Worm (Caenorhabditis elegans) whole organism, young adult: ENCODE data around the gene C55C3.8.

Experiments used
- B0019.2 ChIP-seq: fragments of 200-800 bp; sonication (Bioruptor generic); conservative IDR thresholded peaks from 2 replicates; pipeline ENCODE4 v1.3.6; 2022; ENCODE audit warnings: missing genetic modification reagents, missing genetic modification characterization, missing compliant biosample characterization
- B0035.1 ChIP-seq: sonication (generic microtip); optimal IDR thresholded peaks from 2 replicates; lab custom pipeline; 2016; ENCODE audit warnings: missing genetic modification characterization, mild to moderate bottlenecking, missing compliant biosample characterization, missing genotype, missing genetic modification reagents
- B0261.1 ChIP-seq: sonication (generic microtip); optimal IDR thresholded peaks from 2 replicates; lab custom pipeline; 2016; ENCODE audit warnings: mild to moderate bottlenecking, missing genetic modification characterization, moderate library complexity, missing compliant biosample characterization
- C17E4.6 ChIP-seq: fragments of 200-800 bp; sonication (Bioruptor generic); IDR thresholded peaks from 2 replicates; pipeline ENCODE4 v1.3.6; 2022; ENCODE audit warnings: missing genetic modification reagents, missing genetic modification characterization, missing compliant biosample characterization
- D2030.7 ChIP-seq: fragments of 200-800 bp; sonication (Bioruptor generic); IDR thresholded peaks from 2 replicates; pipeline ENCODE4 v1.3.6; 2022; ENCODE audit warnings: missing genetic modification reagents, missing genetic modification characterization, missing compliant biosample characterization
- F39B2.1 ChIP-seq: fragments of 200-800 bp; sonication (Bioruptor generic); IDR thresholded peaks from 2 replicates; pipeline ENCODE4 v1.3.6; 2022; ENCODE audit warnings: missing genetic modification reagents, missing genetic modification characterization, missing compliant biosample characterization
- F49E8.2 ChIP-seq: sonication (generic microtip); optimal IDR thresholded peaks from 3 replicates; lab custom pipeline; 2017; ENCODE audit warnings: missing genetic modification characterization, mild to moderate bottlenecking, missing compliant biosample characterization, antibody characterized with exemption, moderate library complexity; ENCODE audit not compliant: insufficient read depth
- F57A8.1 ChIP-seq: fragments of 200-800 bp; sonication (Bioruptor generic); optimal IDR thresholded peaks from 2 replicates; lab custom pipeline; 2018; ENCODE audit warnings: mild to moderate bottlenecking, missing genetic modification characterization, moderate library complexity, missing compliant biosample characterization
- T07F8.4 ChIP-seq: sonication (generic microtip); optimal IDR thresholded peaks from 2 replicates; lab custom pipeline; 2016; ENCODE audit warnings: mild to moderate bottlenecking, missing genetic modification characterization, moderate library complexity, missing compliant biosample characterization
- Y79H2A.3 ChIP-seq: fragments of 200-800 bp; sonication (Bioruptor generic); conservative IDR thresholded peaks from 2 replicates; pipeline ENCODE4 v1.3.6; 2022; ENCODE audit warnings: missing genetic modification reagents, missing genetic modification characterization, missing compliant biosample characterization
- akir-1 ChIP-seq: fragments of 200-800 bp; sonication (Bioruptor generic); optimal IDR thresholded peaks from 2 replicates; lab custom pipeline; 2018; ENCODE audit warnings: mild to moderate bottlenecking, missing genetic modification characterization, moderate library complexity, missing compliant biosample characterization
- ama-1 ChIP-seq, 3 experiments: fragments of 150-350 bp in 1 of 3; sonication (generic microtip) in 2 of 3; optimal IDR thresholded peaks; 2 replicates each; lab custom pipeline; 2014 to 2018; ENCODE audit warnings: missing biosample characterization in 2 of 3, missing genetic modification characterization in 2 of 3, missing genetic modification reagents in 2 of 3
- aptf-3 ChIP-seq: fragments of 200-800 bp; sonication (Bioruptor generic); IDR thresholded peaks from 2 replicates; pipeline ENCODE4 v1.3.6; 2022; ENCODE audit warnings: missing genetic modification characterization, missing compliant biosample characterization
- athp-1 ChIP-seq: sonication (generic microtip); optimal IDR thresholded peaks from 2 replicates; lab custom pipeline; 2017; ENCODE audit warnings: mild to moderate bottlenecking, missing genetic modification characterization, missing compliant biosample characterization
- attf-5 ChIP-seq: fragments of 200-800 bp; sonication (Bioruptor generic); optimal IDR thresholded peaks from 2 replicates; lab custom pipeline; 2018; ENCODE audit warnings: mild to moderate bottlenecking, missing genetic modification characterization, missing compliant biosample characterization
- cebp-2 ChIP-seq: fragments of 200-800 bp; sonication (Bioruptor generic); IDR thresholded peaks from 2 replicates; pipeline ENCODE4 v1.3.6; 2022; ENCODE audit warnings: missing genetic modification characterization, missing compliant biosample characterization
- ceh-100 ChIP-seq: fragments of 200-800 bp; sonication (Bioruptor generic); IDR thresholded peaks from 2 replicates; pipeline ENCODE4 v1.3.6; 2022; ENCODE audit warnings: missing genetic modification reagents, missing genetic modification characterization, missing compliant biosample characterization
- ceh-27 ChIP-seq: fragments of 200-800 bp; sonication (Bioruptor generic); optimal IDR thresholded peaks from 2 replicates; lab custom pipeline; 2018; ENCODE audit warnings: mild to moderate bottlenecking, missing genetic modification characterization, moderate library complexity, missing compliant biosample characterization
- ceh-79 ChIP-seq: sonication (generic microtip); optimal IDR thresholded peaks from 2 replicates; lab custom pipeline; 2017; ENCODE audit warnings: mild to moderate bottlenecking, missing genetic modification characterization, missing compliant biosample characterization
- ceh-91 ChIP-seq: fragments of 200-800 bp; sonication (Bioruptor generic); IDR thresholded peaks from 2 replicates; pipeline ENCODE4 v1.3.6; 2022; ENCODE audit warnings: missing genetic modification reagents, missing genetic modification characterization, missing compliant biosample characterization
- efl-1 ChIP-seq: fragments of 150-350 bp; optimal IDR thresholded peaks from 2 replicates; lab custom pipeline; 2014; ENCODE audit warnings: missing biosample characterization, missing genetic modification reagents, missing genetic modification characterization
- ets-4 ChIP-seq: fragments of 200-800 bp; sonication (Bioruptor generic); optimal IDR thresholded peaks from 2 replicates; lab custom pipeline; 2018; ENCODE audit warnings: mild to moderate bottlenecking, missing genetic modification characterization, missing compliant biosample characterization
- hmg-1.2 ChIP-seq: fragments of 200-800 bp; sonication (Bioruptor generic); IDR thresholded peaks from 2 replicates; pipeline ENCODE4 v1.3.6; 2022; ENCODE audit warnings: missing genetic modification reagents, missing genetic modification characterization, missing compliant biosample characterization
- hsf-1 ChIP-seq: fragments of 200-800 bp; sonication (Bioruptor generic); IDR thresholded peaks from 2 replicates; pipeline ENCODE4 v1.3.6; 2022; ENCODE audit warnings: missing genetic modification reagents, missing genetic modification characterization, missing compliant biosample characterization
- let-526 ChIP-seq: fragments of 200-800 bp; sonication (Bioruptor generic); IDR thresholded peaks from 2 replicates; pipeline ENCODE4 v1.3.6; 2022; ENCODE audit warnings: missing genetic modification reagents, missing genetic modification characterization, missing compliant biosample characterization
- lin-35 ChIP-seq, 3 experiments: fragments of 150-350 bp in 2 of 3; sonication (generic microtip) in 1 of 3; optimal IDR thresholded peaks; 2 replicates each; lab custom pipeline; 2014 to 2018; ENCODE audit warnings: missing biosample characterization in 3 of 3, missing genetic modification characterization in 3 of 3, missing genetic modification reagents in 3 of 3
- lin-54 ChIP-seq: fragments of 200-800 bp; sonication (Bioruptor generic); optimal IDR thresholded peaks from 2 replicates; lab custom pipeline; 2018; ENCODE audit warnings: mild to moderate bottlenecking, missing genetic modification characterization, missing compliant biosample characterization
- madf-3 ChIP-seq: fragments of 200-800 bp; sonication (Bioruptor generic); IDR thresholded peaks from 2 replicates; pipeline ENCODE4 v1.3.6; 2022; ENCODE audit warnings: missing genetic modification reagents, missing genetic modification characterization, missing compliant biosample characterization
- madf-6 ChIP-seq: fragments of 200-800 bp; sonication (Bioruptor generic); IDR thresholded peaks from 2 replicates; pipeline ENCODE4 v1.3.6; 2022; ENCODE audit warnings: missing genetic modification reagents, missing genetic modification characterization, missing compliant biosample characterization
- mel-28 ChIP-seq: sonication (generic microtip); optimal IDR thresholded peaks from 2 replicates; lab custom pipeline; 2016; ENCODE audit warnings: borderline replicate concordance, mild to moderate bottlenecking, missing genetic modification characterization, missing compliant biosample characterization
- nfya-2 ChIP-seq: fragments of 200-800 bp; sonication (Bioruptor generic); IDR thresholded peaks from 2 replicates; pipeline ENCODE4 v1.3.6; 2022; ENCODE audit warnings: missing genetic modification reagents, missing genetic modification characterization, missing compliant biosample characterization
- nfyb-1 ChIP-seq: fragments of 200-800 bp; sonication (Bioruptor generic); IDR thresholded peaks from 2 replicates; pipeline ENCODE4 v1.3.6; 2022; ENCODE audit warnings: missing genetic modification reagents, missing genetic modification characterization, missing compliant biosample characterization
- nhr-120 ChIP-seq: fragments of 200-800 bp; sonication (Bioruptor generic); IDR thresholded peaks from 2 replicates; pipeline ENCODE4 v1.3.6; 2022; ENCODE audit warnings: missing genetic modification characterization, missing compliant biosample characterization
- nhr-179 ChIP-seq: sonication (generic microtip); optimal IDR thresholded peaks from 2 replicates; lab custom pipeline; 2016; ENCODE audit warnings: mild to moderate bottlenecking, missing genetic modification characterization, missing compliant biosample characterization
- nhr-80 ChIP-seq: sonication (generic microtip); optimal IDR thresholded peaks from 2 replicates; lab custom pipeline; 2016; ENCODE audit warnings: missing genetic modification characterization, missing compliant biosample characterization
- pbrm-1 ChIP-seq: fragments of 200-800 bp; sonication (Bioruptor generic); IDR thresholded peaks from 2 replicates; pipeline ENCODE4 v1.3.6; 2022; ENCODE audit warnings: missing genetic modification reagents, missing genetic modification characterization, missing compliant biosample characterization
- pha-4 ChIP-seq: fragments of 150-350 bp; sonication (generic microtip); optimal IDR thresholded peaks from 2 replicates; lab custom pipeline; 2014; ENCODE audit warnings: missing biosample characterization, missing genetic modification reagents, missing genetic modification characterization
- rcor-1 ChIP-seq: fragments of 200-800 bp; sonication (Bioruptor generic); IDR thresholded peaks from 2 replicates; pipeline ENCODE4 v1.3.6; 2022; ENCODE audit warnings: missing genetic modification reagents, missing genetic modification characterization, missing compliant biosample characterization
- snpc-4 ChIP-seq, 5 experiments: fragments of 150-350 bp in 1 of 5; sonication (generic microtip) in 4 of 5; optimal IDR thresholded peaks; 2 replicates each; lab custom pipeline; 2014 to 2018; ENCODE audit warnings: missing genetic modification characterization in 5 of 5, missing biosample characterization in 3 of 5, antibody characterized with exemption in 2 of 5, mild to moderate bottlenecking in 2 of 5, missing compliant biosample characterization in 2 of 5, missing genotype in 2 of 5, moderate library complexity in 2 of 5, missing genetic modification reagents in 1 of 5
- tbp1 ChIP-seq: fragments of 200-800 bp; sonication (Bioruptor generic); optimal IDR thresholded peaks from 2 replicates; lab custom pipeline; 2018; ENCODE audit warnings: mild to moderate bottlenecking, missing genetic modification characterization, missing compliant biosample characterization
- tbx-9 ChIP-seq: sonication (generic microtip); optimal IDR thresholded peaks from 2 replicates; lab custom pipeline; 2016; ENCODE audit warnings: borderline replicate concordance, missing genetic modification characterization, inconsistent platforms, missing compliant biosample characterization
- tlf-1 ChIP-seq: fragments of 200-800 bp; sonication (Bioruptor generic); optimal IDR thresholded peaks from 2 replicates; lab custom pipeline; 2018; ENCODE audit warnings: mild to moderate bottlenecking, missing genetic modification characterization, missing compliant biosample characterization
- zfh-2 ChIP-seq: fragments of 200-800 bp; sonication (Bioruptor generic); conservative IDR thresholded peaks from 2 replicates; pipeline ENCODE4 v1.3.6; 2022; ENCODE audit warnings: missing genetic modification reagents, missing genetic modification characterization, missing compliant biosample characterization
- ztf-22 ChIP-seq: fragments of 200-800 bp; sonication (Bioruptor generic); optimal IDR thresholded peaks from 2 replicates; lab custom pipeline; 2018; ENCODE audit warnings: mild to moderate bottlenecking, missing genetic modification characterization, moderate library complexity, missing compliant biosample characterization
- ztf-28 ChIP-seq: fragments of 200-800 bp; sonication (Bioruptor generic); IDR thresholded peaks from 2 replicates; pipeline ENCODE4 v1.3.6; 2022; ENCODE audit warnings: missing genetic modification reagents, missing genetic modification characterization, missing compliant biosample characterization
- ztf-3 ChIP-seq: fragments of 200-800 bp; sonication (Bioruptor generic); optimal IDR thresholded peaks from 2 replicates; lab custom pipeline; 2018; ENCODE audit warnings: mild to moderate bottlenecking, missing genetic modification characterization, missing compliant biosample characterization

Gene C55C3.8

DNA sequence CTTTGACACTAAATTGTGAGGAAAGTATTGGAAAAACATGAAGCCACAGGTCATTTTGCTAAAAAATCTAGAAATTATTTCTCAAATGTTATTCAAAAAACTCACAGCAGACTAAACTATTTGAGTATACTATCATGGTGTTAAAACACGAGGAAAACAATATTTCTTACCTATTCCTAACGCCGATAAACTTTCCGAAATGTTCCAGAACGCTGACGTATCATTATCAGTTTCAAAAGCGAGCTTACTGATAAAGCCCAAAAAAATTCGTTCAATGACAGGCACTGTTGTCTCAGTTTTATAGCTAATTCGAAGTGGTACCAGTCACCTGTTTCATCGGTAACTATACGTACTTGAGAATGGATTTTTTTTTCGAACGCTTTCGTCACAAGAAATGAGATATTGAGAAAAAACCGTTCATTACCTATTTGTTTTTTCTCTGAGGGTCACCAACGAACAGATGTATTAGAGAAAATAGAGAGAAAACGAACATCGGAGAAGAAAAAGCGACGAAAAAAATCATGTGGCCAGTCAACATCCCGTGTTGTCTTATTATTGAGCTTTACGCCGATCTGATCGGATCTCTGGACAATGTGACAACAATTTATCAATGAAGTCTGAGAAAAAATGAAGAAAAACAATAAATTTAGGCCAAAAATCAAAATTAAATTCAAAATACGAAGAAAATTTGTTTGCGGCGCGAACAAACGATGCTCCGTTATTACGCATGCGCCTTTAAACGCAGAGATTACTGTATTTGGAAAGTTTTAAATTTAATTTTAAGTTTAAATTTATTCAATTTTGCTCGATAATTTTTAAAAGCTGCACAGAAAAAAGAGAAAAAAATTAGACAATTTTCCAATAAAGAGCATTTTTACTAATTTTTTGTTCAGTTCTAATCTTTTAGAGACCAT, 24.5 kb upstream of the C55C3.8 start (continued):
- TF ChIP-seq nhr-120 (GFP tag; lab: Robert Waterston, UW) = no peak
- no peak for TF ChIP-seq B0035.1 (tag; lab: Kevin White, UChicago)
- TF ChIP-seq F57A8.1 (GFP tag; lab: Kevin White, UChicago) = no peak
- TF ChIP-seq ceh-100 (GFP tag; lab: Robert Waterston, UW) = no peak
- TF ChIP-seq lin-54 (GFP tag; lab: Kevin White, UChicago) = peak; percentile 73
- no peak for TF ChIP-seq akir-1
- peak; percentile 89 for TF ChIP-seq madf-6 (GFP tag; lab: Robert Waterston, UW)
- TF ChIP-seq C17E4.6 (GFP tag; lab: Robert Waterston, UW) = no peak
- TF ChIP-seq tlf-1 = no peak
- no peak for TF ChIP-seq nhr-179 (tag; lab: Kevin White, UChicago)
- TF ChIP-seq mel-28 (tag; lab: Kevin White, UChicago) = no peak
- TF ChIP-seq nfyb-1 (GFP tag; lab: Robert Waterston, UW) = 0 out of 2 replicates have a peak, but pooled peaks have one; percentile 22
- no peak for TF ChIP-seq B0019.2 (GFP tag; lab: Robert Waterston, UW)
- peak; percentile 78 for TF ChIP-seq D2030.7 (GFP tag; lab: Robert Waterston, UW)
- TF ChIP-seq ceh-27 = peak; percentile 37
- peak; percentile 32; the same call in 1 of the 2 replicates for TF ChIP-seq hmg-1.2 (GFP tag; lab: Robert Waterston, UW)
- no peak for TF ChIP-seq ama-1 (optimal IDR thresholded peaks at IDR 0.05; lab: Kevin White, UChicago)
- no peak for TF ChIP-seq ama-1 (GFP tag; optimal IDR thresholded peaks at IDR 0.05; lab: Kevin White, UChicago)
- no peak for TF ChIP-seq F39B2.1 (GFP tag; lab: Robert Waterston, UW)
- no peak for TF ChIP-seq pha-4 (tag; lab: Kevin White, UChicago)
- TF ChIP-seq nhr-80 (tag; lab: Kevin White, UChicago) = peak; percentile 19
- 0 out of 2 replicates have a peak, but pooled peaks have one; percentile 20 for TF ChIP-seq pbrm-1 (GFP tag; lab: Robert Waterston, UW)
- no peak for TF ChIP-seq F49E8.2 (tag; lab: Kevin White, UChicago)
- no peak for TF ChIP-seq aptf-3
- peak; percentile 5; the same call in 1 of the 2 replicates for TF ChIP-seq hsf-1 (GFP tag; lab: Robert Waterston, UW)
- no peak for TF ChIP-seq zfh-2 (GFP tag; lab: Robert Waterston, UW)
- no peak for TF ChIP-seq ets-4 (GFP tag; lab: Kevin White, UChicago)
- TF ChIP-seq T07F8.4 = no peak
- no peak for TF ChIP-seq cebp-2 (GFP tag; lab: Robert Waterston, UW)
- no peak for TF ChIP-seq B0261.1 (tag; lab: Kevin White, UChicago)
- no peak for TF ChIP-seq rcor-1 (GFP tag; lab: Robert Waterston, UW)
- TF ChIP-seq ceh-91 (GFP tag; lab: Robert Waterston, UW) = peak; percentile 42; the same call in 1 of the 2 replicates
- peak; percentile 76 for TF ChIP-seq efl-1 (GFP tag; lab: Kevin White, UChicago)
- TF ChIP-seq ztf-28 (GFP tag; lab: Robert Waterston, UW) = no peak
- TF ChIP-seq let-526 (GFP tag; lab: Robert Waterston, UW) = no peak
- no peak for TF ChIP-seq tbx-9 (tag; lab: Kevin White, UChicago)
- no peak for TF ChIP-seq nfya-2 (GFP tag; lab: Robert Waterston, UW)
- no peak for TF ChIP-seq attf-5 (GFP tag; lab: Kevin White, UChicago)
- TF ChIP-seq ceh-79 (tag; lab: Kevin White, UChicago) = no peak
- TF ChIP-seq tbp1 (GFP tag; lab: Kevin White, UChicago) = peak; percentile 57
- TF ChIP-seq lin-35 (GFP tag; optimal IDR thresholded peaks at IDR 0.05; lab: Kevin White, UChicago) = peak in 1 of 3 experiments; percentile 9
- TF ChIP-seq snpc-4 (GFP tag; optimal IDR thresholded peaks at IDR 0.05; lab: Kevin White, UChicago) = peak; percentile 70
- TF ChIP-seq snpc-4 (tag; optimal IDR thresholded peaks at IDR 0.05; lab: Kevin White, UChicago) = peak in 3 of 4 experiments; percentile 87 to 92 (median 90)
- TF ChIP-seq athp-1 (tag; lab: Kevin White, UChicago) = no peak
- TF ChIP-seq ztf-22 (GFP tag; lab: Kevin White, UChicago) = no peak
- no peak for TF ChIP-seq Y79H2A.3
- TF ChIP-seq ztf-3 = no peak
- TF ChIP-seq madf-3 (GFP tag; lab: Robert Waterston, UW) = no peak
